Worm (Caenorhabditis elegans) whole organism, late embryonic: ENCODE results near the gene F59B1.6.

ENCODE experiments used
- ama-1 ChIP-seq: fragments of 150-350 bp; optimal IDR thresholded peaks from 2 replicates; lab custom pipeline; 2014
- ceh-14 ChIP-seq: sonication (generic microtip); optimal IDR thresholded peaks from 2 replicates; lab custom pipeline; 2016; ENCODE audit warnings: missing genotype, missing genetic modification characterization, missing compliant biosample characterization
- ceh-45 ChIP-seq: fragments of 200-800 bp; sonication (Bioruptor generic); IDR thresholded peaks from 2 replicates; pipeline ENCODE4 v1.3.6; 2022; ENCODE audit warnings: missing genetic modification reagents, missing genetic modification characterization, missing compliant biosample characterization
- gmeb-2 ChIP-seq: sonication (generic microtip); optimal IDR thresholded peaks from 2 replicates; lab custom pipeline; 2016; ENCODE audit warnings: missing genetic modification characterization, inconsistent platforms, missing compliant biosample characterization
- nfya-1 ChIP-seq: sonication (generic microtip); optimal IDR thresholded peaks from 2 replicates; lab custom pipeline; 2017; ENCODE audit warnings: missing genetic modification characterization, mild to moderate bottlenecking, missing compliant biosample characterization, antibody characterized with exemption, moderate library complexity
- nhr-11 ChIP-seq: fragments of 150-350 bp; optimal IDR thresholded peaks from 2 replicates; lab custom pipeline; 2014; ENCODE audit warnings: missing biosample characterization, missing genetic modification characterization
- pha-4 ChIP-seq: fragments of 150-350 bp; optimal IDR thresholded peaks from 2 replicates; lab custom pipeline; 2018; ENCODE audit warnings: missing biosample characterization, missing genetic modification reagents, missing genetic modification characterization
- pqm-1 ChIP-seq: sonication (generic microtip); optimal IDR thresholded peaks from 2 replicates; lab custom pipeline; 2016; ENCODE audit warnings: missing genetic modification characterization, missing compliant biosample characterization
- unc-55 ChIP-seq: sonication (generic microtip); optimal IDR thresholded peaks from 2 replicates; lab custom pipeline; 2017; ENCODE audit warnings: missing biosample characterization, missing genetic modification reagents, missing genetic modification characterization
- ztf-16 ChIP-seq: sonication (generic microtip); optimal IDR thresholded peaks from 2 replicates; lab custom pipeline; 2017; ENCODE audit warnings: missing genetic modification characterization, missing compliant biosample characterization

DNA sequence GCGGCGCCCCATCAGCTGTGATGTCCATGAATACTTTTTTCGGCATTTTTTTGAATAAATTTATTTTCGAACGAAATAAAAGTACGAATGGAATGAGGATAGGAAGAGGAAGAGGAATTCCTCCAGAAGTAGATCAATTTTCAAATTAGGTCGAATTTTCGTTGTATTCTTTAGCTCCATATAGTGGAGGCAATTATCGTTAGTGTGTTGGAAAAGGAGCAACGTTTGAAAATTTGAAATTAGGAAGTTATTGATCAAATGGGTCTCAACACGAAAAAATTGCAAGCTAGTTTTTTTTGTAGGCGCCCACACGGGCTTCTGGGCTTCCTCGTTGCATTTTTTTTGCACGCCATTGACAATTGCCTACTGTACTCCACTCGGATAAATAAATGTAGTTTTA is 39.4 kb downstream of the F59B1.6 start, which contains the start of gene T22F3.12:
- TF ChIP-seq ama-1 (lab: Kevin White, UChicago): no peak
- TF ChIP-seq pqm-1 (tag; lab: Kevin White, UChicago): no peak
- no peak for TF ChIP-seq ceh-45 (GFP tag; lab: Robert Waterston, UW)
- TF ChIP-seq pha-4 (tag; lab: Kevin White, UChicago): no peak
- TF ChIP-seq nfya-1 (tag; lab: Kevin White, UChicago): no peak
- no peak for TF ChIP-seq ztf-16 (tag; lab: Kevin White, UChicago)
- no peak for TF ChIP-seq ceh-14
- TF ChIP-seq gmeb-2: no peak
- no peak for TF ChIP-seq unc-55 (GFP tag; lab: Kevin White, UChicago)
- TF ChIP-seq nhr-11 (tag; lab: Kevin White, UChicago): no peak
